Fruit fly (Drosophila melanogaster) whole organism, embryonic: ENCODE results near the gene CG15696.

Experiments
- Antp ChIP-seq: fragments of 200-800 bp; sonication (Bioruptor generic); optimal IDR thresholded peaks from 3 replicates; lab custom pipeline; 2016; ENCODE audit warnings: missing biosample characterization, missing genetic modification characterization
- CG1529 ChIP-seq: fragments of 200-800 bp; sonication (Bioruptor generic); optimal IDR thresholded peaks from 3 replicates; lab custom pipeline; 2018; ENCODE audit warnings: missing biosample characterization, missing genetic modification characterization
- CG16813 ChIP-seq: fragments of 200-800 bp; sonication (Bioruptor generic); IDR thresholded peaks from 3 replicates; pipeline ENCODE4 v1.3.6; 2022; ENCODE audit warnings: missing biosample characterization, missing genetic modification characterization; ENCODE audit not compliant: partially characterized antibody
- CG16863 ChIP-seq: fragments of 200-800 bp; sonication (Bioruptor generic); optimal IDR thresholded peaks from 3 replicates; lab custom pipeline; 2016; ENCODE audit warnings: missing biosample characterization, missing genetic modification characterization
- CG17361 ChIP-seq: fragments of 200-800 bp; sonication (Bioruptor generic); IDR thresholded peaks from 3 replicates; pipeline ENCODE4 v1.3.6; 2022; ENCODE audit warnings: missing biosample characterization, missing genetic modification characterization
- CG18599 ChIP-seq: fragments of 200-800 bp; sonication (Bioruptor generic); optimal IDR thresholded peaks from 3 replicates; lab custom pipeline; 2017; ENCODE audit warnings: missing biosample characterization, missing genetic modification characterization, mild to moderate bottlenecking, moderate library complexity, missing genetic modification reagents
- CG32772 ChIP-seq: fragments of 200-800 bp; sonication (Bioruptor generic); IDR thresholded peaks from 2 replicates; pipeline ENCODE4 v1.3.6; 2022; ENCODE audit warnings: missing biosample characterization, missing genetic modification characterization
- CG3847 ChIP-seq: fragments of 200-800 bp; sonication (Bioruptor generic); IDR thresholded peaks from 2 replicates; pipeline ENCODE4 v1.3.6; 2022; ENCODE audit warnings: missing biosample characterization, missing genetic modification characterization
- CG4360 ChIP-seq: fragments of 200-800 bp; sonication (Bioruptor generic); IDR thresholded peaks from 2 replicates; pipeline ENCODE4 v1.3.6; 2022; ENCODE audit warnings: missing biosample characterization, missing genetic modification characterization
- CG43689 ChIP-seq: fragments of 200-800 bp; sonication (Bioruptor generic); IDR thresholded peaks from 2 replicates; pipeline ENCODE4 v1.3.6; 2022; ENCODE audit warnings: missing biosample characterization, missing genetic modification characterization
- CG4820 ChIP-seq: fragments of 200-800 bp; sonication (Bioruptor generic); optimal IDR thresholded peaks from 3 replicates; lab custom pipeline; 2016; ENCODE audit warnings: missing biosample characterization, missing genetic modification characterization
- CG6683 ChIP-seq: fragments of 200-800 bp; sonication (Bioruptor generic); optimal IDR thresholded peaks from 2 replicates; lab custom pipeline; 2017; ENCODE audit warnings: missing biosample characterization, mild to moderate bottlenecking, missing genetic modification characterization, missing genetic modification reagents
- CG6791 ChIP-seq: fragments of 200-800 bp; sonication (Bioruptor generic); IDR thresholded peaks from 3 replicates; pipeline ENCODE4 v1.3.6; 2022; ENCODE audit warnings: missing biosample characterization, missing genetic modification characterization; ENCODE audit not compliant: partially characterized antibody
- CG7745 ChIP-seq: fragments of 200-800 bp; sonication (Bioruptor generic); optimal IDR thresholded peaks from 2 replicates; lab custom pipeline; 2018; ENCODE audit warnings: missing biosample characterization, mild to moderate bottlenecking, missing genetic modification characterization, moderate library complexity
- CG7839 ChIP-seq: fragments of 200-800 bp; sonication (Bioruptor generic); optimal IDR thresholded peaks from 3 replicates; lab custom pipeline; 2018; ENCODE audit warnings: missing biosample characterization, mild to moderate bottlenecking, missing genetic modification characterization, moderate library complexity
- CG8388 ChIP-seq: fragments of 200-800 bp; sonication (Bioruptor generic); optimal IDR thresholded peaks from 2 replicates; lab custom pipeline; 2019; ENCODE audit warnings: missing biosample characterization, mild to moderate bottlenecking, missing genetic modification characterization, moderate library complexity
- CG8765 ChIP-seq: fragments of 200-800 bp; sonication (Bioruptor generic); IDR thresholded peaks from 2 replicates; pipeline ENCODE4 v1.3.6; 2022; ENCODE audit warnings: missing biosample characterization, missing genetic modification characterization
- CG9437 ChIP-seq: fragments of 200-800 bp; sonication (Bioruptor generic); optimal IDR thresholded peaks from 2 replicates; lab custom pipeline; 2018; ENCODE audit warnings: missing biosample characterization, mild to moderate bottlenecking, missing genetic modification characterization
- CG9609 ChIP-seq: fragments of 200-800 bp; sonication (Bioruptor generic); optimal IDR thresholded peaks from 3 replicates; lab custom pipeline; 2016; ENCODE audit warnings: missing biosample characterization, missing genetic modification characterization
- Dek ChIP-seq: fragments of 200-800 bp; sonication (Bioruptor generic); optimal IDR thresholded peaks from 3 replicates; lab custom pipeline; 2019; ENCODE audit warnings: missing biosample characterization, mild to moderate bottlenecking, missing genetic modification characterization, moderate library complexity
- Fer1 ChIP-seq: fragments of 200-800 bp; sonication (Bioruptor generic); optimal IDR thresholded peaks from 2 replicates; lab custom pipeline; 2017; ENCODE audit warnings: missing biosample characterization, mild to moderate bottlenecking, missing genetic modification characterization
- Fer2 ChIP-seq: fragments of 200-800 bp; sonication (Bioruptor generic); optimal IDR thresholded peaks from 2 replicates; lab custom pipeline; 2018; ENCODE audit warnings: missing biosample characterization, mild to moderate bottlenecking, missing genetic modification characterization, moderate library complexity
- Hr39 ChIP-seq: fragments of >200 bp; optimal IDR thresholded peaks from 2 replicates; lab custom pipeline; 2017
- Lim3 ChIP-seq: fragments of 200-800 bp; sonication (Bioruptor generic); IDR thresholded peaks from 2 replicates; pipeline ENCODE4 v1.3.6; 2022; ENCODE audit warnings: missing biosample characterization, missing genetic modification characterization
- Neu2 ChIP-seq: fragments of 200-800 bp; sonication (Bioruptor generic); optimal IDR thresholded peaks from 3 replicates; lab custom pipeline; 2016; ENCODE audit warnings: missing biosample characterization, missing genetic modification characterization, borderline replicate concordance
- Nf-YC ChIP-seq: fragments of 200-800 bp; optimal IDR thresholded peaks from 3 replicates; lab custom pipeline; 2019; ENCODE audit warnings: missing biosample characterization, mild to moderate bottlenecking, missing genetic modification characterization, moderate library complexity
- Pdp1 ChIP-seq, 2 experiments: fragments of 200-800 bp; sonication (Bioruptor generic); optimal IDR thresholded peaks; 3 replicates each; lab custom pipeline; 2016; ENCODE audit warnings: missing biosample characterization in 2 of 2, missing genetic modification characterization in 2 of 2, mild to moderate bottlenecking in 1 of 2, moderate library complexity in 1 of 2
- Ptx1 ChIP-seq: fragments of 200-800 bp; sonication (Bioruptor generic); IDR thresholded peaks from 2 replicates; pipeline ENCODE4 v1.3.6; 2022; ENCODE audit warnings: missing biosample characterization, missing genetic modification characterization
- Sin3A ChIP-seq: fragments of >200 bp; optimal IDR thresholded peaks from 2 replicates; lab custom pipeline; 2018
- Spps ChIP-seq: fragments of 200-800 bp; sonication (Bioruptor generic); optimal IDR thresholded peaks from 2 replicates; lab custom pipeline; 2018; ENCODE audit warnings: missing biosample characterization, mild to moderate bottlenecking, missing genetic modification characterization
- Usf ChIP-seq: fragments of 200-800 bp; sonication (Bioruptor generic); optimal IDR thresholded peaks from 2 replicates; lab custom pipeline; 2017; ENCODE audit warnings: missing genotype, missing biosample characterization, missing genetic modification characterization
- YL-1 ChIP-seq: fragments of 200-800 bp; sonication (Bioruptor generic); optimal IDR thresholded peaks from 3 replicates; lab custom pipeline; 2017; ENCODE audit warnings: missing biosample characterization, mild to moderate bottlenecking, missing genetic modification characterization
- ara ChIP-seq: fragments of 200-800 bp; sonication (Bioruptor generic); IDR thresholded peaks from 2 replicates; pipeline ENCODE4 v1.3.6; 2022; ENCODE audit warnings: missing biosample characterization, missing genetic modification characterization
- bcd ChIP-seq: fragments of 200-800 bp; sonication (Bioruptor generic); optimal IDR thresholded peaks from 2 replicates; lab custom pipeline; 2017; ENCODE audit warnings: missing biosample characterization, mild to moderate bottlenecking, missing genetic modification characterization
- crp ChIP-seq, 2 experiments: fragments of 200-800 bp; sonication (Bioruptor generic); optimal IDR thresholded peaks; 2 replicates in 1 of 2; 3 replicates in 1 of 2; lab custom pipeline; 2017; ENCODE audit warnings: missing biosample characterization in 2 of 2, missing genetic modification characterization in 2 of 2, mild to moderate bottlenecking in 1 of 2, moderate library complexity in 1 of 2
- dysf ChIP-seq: fragments of 200-800 bp; sonication (Bioruptor generic); IDR thresholded peaks from 3 replicates; pipeline ENCODE4 v1.3.6; 2022; ENCODE audit warnings: missing biosample characterization, missing genetic modification characterization
- eve ChIP-seq, 2 experiments: fragments of >200 bp; optimal IDR thresholded peaks; 2 replicates each; lab custom pipeline; 2017; ENCODE audit warnings: missing biosample characterization in 2 of 2, missing genetic modification characterization in 2 of 2
- eyg ChIP-seq: fragments of 200-800 bp; sonication (Bioruptor generic); optimal IDR thresholded peaks from 3 replicates; lab custom pipeline; 2016; ENCODE audit warnings: missing biosample characterization, missing genetic modification characterization
- insv ChIP-seq, 2 experiments: fragments of 200-800 bp; sonication (Bioruptor generic); optimal IDR thresholded peaks; 3 replicates each; lab custom pipeline; 2016 to 2018; ENCODE audit warnings: missing biosample characterization in 2 of 2, missing genetic modification characterization in 2 of 2
- inv ChIP-seq: fragments of 200-800 bp; sonication (Bioruptor generic); IDR thresholded peaks from 2 replicates; pipeline ENCODE4 v1.3.6; 2022; ENCODE audit warnings: missing biosample characterization, missing genetic modification characterization; ENCODE audit not compliant: partially characterized antibody
- kay ChIP-seq: fragments of 200-800 bp; sonication (Bioruptor generic); optimal IDR thresholded peaks from 2 replicates; lab custom pipeline; 2016; ENCODE audit warnings: missing biosample characterization, missing genetic modification characterization
- lbe ChIP-seq: fragments of 200-800 bp; sonication (Bioruptor generic); optimal IDR thresholded peaks from 2 replicates; lab custom pipeline; 2016; ENCODE audit warnings: missing biosample characterization, mild to moderate bottlenecking, missing genetic modification characterization
- mam ChIP-seq: fragments of 200-800 bp; sonication (Bioruptor generic); optimal IDR thresholded peaks from 3 replicates; lab custom pipeline; 2016; ENCODE audit warnings: missing biosample characterization, missing genetic modification characterization
- onecut ChIP-seq: fragments of 200-800 bp; sonication (Bioruptor generic); IDR thresholded peaks from 2 replicates; pipeline ENCODE4 v1.3.6; 2022; ENCODE audit warnings: missing biosample characterization, missing genetic modification characterization
- pan ChIP-seq, 4 experiments: fragments of >200 bp in 3 of 4; fragments of 200-800 bp in 1 of 4; sonication (Bioruptor generic) in 1 of 4; optimal IDR thresholded peaks in 3 of 4; IDR thresholded peaks in 1 of 4; 2 replicates each; pipeline versions ENCODE4 v1.3.6 to Lab custom; 2017 to 2022; ENCODE audit warnings: missing biosample characterization in 2 of 4, missing genetic modification characterization in 2 of 4, mixed read lengths in 1 of 4
- pum ChIP-seq: fragments of 200-800 bp; sonication (Bioruptor generic); optimal IDR thresholded peaks from 2 replicates; lab custom pipeline; 2016; ENCODE audit warnings: missing biosample characterization, missing genetic modification characterization
- run ChIP-seq: fragments of 200-800 bp; sonication (Bioruptor generic); optimal IDR thresholded peaks from 3 replicates; lab custom pipeline; 2018; ENCODE audit warnings: missing biosample characterization, mild to moderate bottlenecking, missing genetic modification characterization
- stwl ChIP-seq: fragments of 200-800 bp; sonication (Bioruptor generic); optimal IDR thresholded peaks from 3 replicates; lab custom pipeline; 2018; ENCODE audit warnings: missing biosample characterization, mild to moderate bottlenecking, missing genetic modification characterization, moderate library complexity
- tup ChIP-seq: fragments of 200-800 bp; sonication (Bioruptor generic); optimal IDR thresholded peaks from 2 replicates; lab custom pipeline; 2016; ENCODE audit warnings: missing biosample characterization, mild to moderate bottlenecking, missing genetic modification characterization, moderate library complexity
- unc-4 ChIP-seq: fragments of 200-800 bp; sonication (Bioruptor generic); IDR thresholded peaks from 2 replicates; pipeline ENCODE4 v1.3.6; 2022; ENCODE audit warnings: missing biosample characterization, missing genetic modification characterization; ENCODE audit not compliant: partially characterized antibody

The CG15696 gene

dm6 chr3R:20830153-20830695, 16.6 kb upstream of the CG15696 start, which contains the start of gene Adss (continued):
- no peak for TF ChIP-seq CG17361 (GFP tag; lab: Robert Waterston, UW)
- TF ChIP-seq inv (GFP tag; lab: Robert Waterston, UW) = peak; percentile 11; the same call in 1 of the 2 replicates
- TF ChIP-seq CG4360 (GFP tag; lab: Robert Waterston, UW) = peak; percentile 25; the same call in 1 of the 2 replicates
- peak; percentile 21 for TF ChIP-seq Fer1 (GFP tag; lab: Kevin White, UChicago)
- TF ChIP-seq Neu2 = no peak
- no peak for TF ChIP-seq Lim3
- no peak for TF ChIP-seq CG16813 (GFP tag; lab: Robert Waterston, UW)
- TF ChIP-seq Usf (GFP tag; lab: Kevin White, UChicago) = no peak
- TF ChIP-seq CG18599 (GFP tag; lab: Kevin White, UChicago) = no peak
- TF ChIP-seq CG7839 (tag; lab: Kevin White, UChicago) = no peak
- no peak for TF ChIP-seq CG4820 (GFP tag; lab: Kevin White, UChicago)
- TF ChIP-seq CG8388 (GFP tag; lab: Kevin White, UChicago) = no peak
- TF ChIP-seq Dek (tag; lab: Kevin White, UChicago) = peak; percentile 13
- no peak for TF ChIP-seq Hr39 (lab: Kevin White, UChicago)
- peak; percentile 18 for TF ChIP-seq CG16863
- TF ChIP-seq eyg (GFP tag; lab: Kevin White, UChicago) = peak; percentile 2
- TF ChIP-seq CG32772 (GFP tag; lab: Robert Waterston, UW) = no peak
- no peak for TF ChIP-seq CG43689 (GFP tag; lab: Robert Waterston, UW)
- TF ChIP-seq mam (GFP tag; lab: Kevin White, UChicago) = peak; percentile 10
- no peak for TF ChIP-seq CG6683 (GFP tag; lab: Kevin White, UChicago)
- no peak for TF ChIP-seq CG9437 (GFP tag; lab: Kevin White, UChicago)
- TF ChIP-seq pan (optimal IDR thresholded peaks at IDR 0.05; lab: Kevin White, UChicago) = no peak
- peak in 1 of 2 experiments; percentile 35 for TF ChIP-seq pan (GFP tag; optimal IDR thresholded peaks at IDR 0.05 in 1 of 2, IDR thresholded peaks at IDR 0.05 in 1 of 2)
- no peak for TF ChIP-seq pum
- TF ChIP-seq ara (GFP tag; lab: Robert Waterston, UW) = 0 out of 2 replicates have a peak, but pooled peaks have one; percentile 41
- peak; percentile 47 for TF ChIP-seq stwl
- peak; percentile 35; the same call in 1 of the 2 replicates for TF ChIP-seq onecut (GFP tag; lab: Robert Waterston, UW)
- TF ChIP-seq Antp (GFP tag; lab: Kevin White, UChicago) = peak; percentile 36
- no peak for TF ChIP-seq Fer2 (tag; lab: Kevin White, UChicago)
- TF ChIP-seq CG7745 (tag; lab: Kevin White, UChicago) = no peak
- peak; percentile 54; the same call in 2 of the 3 replicates for TF ChIP-seq CG6791
- TF ChIP-seq crp (GFP tag; optimal IDR thresholded peaks at IDR 0.05; lab: Kevin White, UChicago) = peak in 1 of 2 experiments; percentile 64
- no peak for TF ChIP-seq lbe (GFP tag; lab: Kevin White, UChicago)
- no peak for TF ChIP-seq CG9609 (GFP tag; lab: Kevin White, UChicago)
- peak; percentile 5 for TF ChIP-seq tup (GFP tag; lab: Kevin White, UChicago)
- TF ChIP-seq dysf (GFP tag; lab: Robert Waterston, UW) = no peak
- TF ChIP-seq run (tag; lab: Kevin White, UChicago) = no peak
- TF ChIP-seq Sin3A (lab: Kevin White, UChicago) = no peak
- TF ChIP-seq CG1529 = no peak
- no peak for TF ChIP-seq Nf-YC
- peak in 1 of 2 experiments; percentile 6 for TF ChIP-seq insv (GFP tag; optimal IDR thresholded peaks at IDR 0.05; lab: Kevin White, UChicago)
- TF ChIP-seq Spps (tag; lab: Kevin White, UChicago) = no peak
- TF ChIP-seq kay (GFP tag; lab: Kevin White, UChicago) = no peak
- TF ChIP-seq CG8765 (GFP tag; lab: Robert Waterston, UW) = no peak
- TF ChIP-seq Ptx1 = no peak
- no peak; the same call in 1 of the 2 replicates for TF ChIP-seq unc-4 (GFP tag; lab: Robert Waterston, UW)
- no peak for TF ChIP-seq YL-1 (GFP tag; lab: Kevin White, UChicago)
- TF ChIP-seq Pdp1 (GFP tag; optimal IDR thresholded peaks at IDR 0.05; lab: Kevin White, UChicago) = peak; percentile 7 to 29
- TF ChIP-seq eve (GFP tag; optimal IDR thresholded peaks at IDR 0.05; lab: Kevin White, UChicago) = no peak
- TF ChIP-seq bcd = peak; percentile 24
- TF ChIP-seq CG3847 = peak; percentile 36; the same call in 1 of the 2 replicates
